Fruit fly (Drosophila melanogaster) Kc167 (cell line): ENCODE data around the gene CG7298.

ENCODE experiments used
- h ChIP-seq: fragments of >200 bp; optimal IDR thresholded peaks from 3 replicates; lab custom pipeline; 2018; ENCODE audit warnings: missing external identifiers
- insv ChIP-seq: fragments of >200 bp; optimal IDR thresholded peaks from 3 replicates; lab custom pipeline; 2018; ENCODE audit warnings: missing external identifiers
- psq ChIP-seq: fragments of >200 bp; optimal IDR thresholded peaks from 2 replicates; lab custom pipeline; 2017; ENCODE audit warnings: missing external identifiers
- ttk ChIP-seq: sonication (Bioruptor generic); optimal IDR thresholded peaks from 2 replicates; lab custom pipeline; 2017; ENCODE audit warnings: missing external identifiers

DNA sequence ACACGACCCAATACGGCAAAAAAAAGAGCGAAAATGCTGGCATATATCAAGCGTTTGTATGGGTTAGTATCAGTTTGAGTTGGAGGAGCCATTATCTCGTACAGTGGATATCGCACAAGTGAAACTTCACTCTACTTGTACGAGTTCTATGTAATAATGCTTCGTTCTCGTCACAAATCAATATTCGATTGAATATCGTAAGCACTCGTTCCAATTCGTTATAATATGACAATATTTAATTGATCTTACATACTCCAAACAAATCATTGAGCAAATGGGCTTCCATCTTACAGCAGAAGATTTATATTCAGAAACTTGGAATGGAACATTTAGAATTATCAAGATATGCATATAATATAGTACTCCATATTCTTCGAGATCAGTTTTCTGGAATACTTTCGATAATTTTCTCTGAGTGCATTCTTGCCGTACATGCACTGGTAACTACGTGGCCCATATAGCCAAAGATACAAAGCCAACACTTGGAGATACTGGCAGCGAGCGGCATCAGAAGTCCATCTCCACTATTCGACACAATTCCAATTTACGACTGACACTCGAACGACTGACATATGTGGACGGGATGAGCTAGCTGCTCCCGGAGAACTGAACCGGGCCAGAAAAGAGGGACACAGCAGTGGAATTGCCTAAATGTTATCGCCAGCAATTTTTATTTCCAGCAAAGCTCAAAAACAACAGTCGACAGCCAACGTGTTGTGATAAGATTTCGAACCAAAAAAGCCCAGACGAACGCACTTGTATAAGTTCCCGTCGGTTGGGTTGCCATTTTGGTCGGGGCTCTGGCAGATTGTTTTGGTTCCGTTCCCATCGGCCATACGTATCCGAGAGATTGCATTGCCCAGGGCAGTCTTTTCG lies 10.4 kb downstream of the CG7298 start:
- TF ChIP-seq ttk (no peak), psq (no peak), h (lab: Kevin White, UChicago) (no peak), insv (lab: Kevin White, UChicago) (no peak)
